Worm (Caenorhabditis elegans): ENCODE data around the gene F35H10.6.

- TF ChIP-seq drap-1 (GFP tag; optimal IDR thresholded peaks at IDR 0.05) (no peak), nhr-237 (tag; optimal IDR thresholded peaks at IDR 0.05) (no peak), nhr-28 (tag; optimal IDR thresholded peaks at IDR 0.05) (no peak), elt-1 (tag; optimal IDR thresholded peaks at IDR 0.05; ENCODE audit: borderline replicate concordance, insufficient read depth) (no peak), ceh-83 (GFP tag; optimal IDR thresholded peaks at IDR 0.05) (no peak), mab-5 (tag; optimal IDR thresholded peaks at IDR 0.05) (no peak), ztf-11 (tag; optimal IDR thresholded peaks at IDR 0.05) (no peak), nhr-12 (tag; optimal IDR thresholded peaks at IDR 0.05) (no peak)
These were observed 48.4 kb upstream of the F35H10.6 start for ce11 chrIV:8251346-8251745.
